Worm (Caenorhabditis elegans) whole organism, early embryonic: ENCODE data around the gene clec-160.

Experiments used
- B0310.2 ChIP-seq: sonication (generic microtip); optimal IDR thresholded peaks from 2 replicates; lab custom pipeline; 2016; ENCODE audit warnings: mild to moderate bottlenecking, missing genetic modification characterization, missing compliant biosample characterization
- F13C5.2 ChIP-seq: sonication (generic microtip); optimal IDR thresholded peaks from 2 replicates; lab custom pipeline; 2017; ENCODE audit warnings: mild to moderate bottlenecking, missing genetic modification characterization, inconsistent platforms, missing compliant biosample characterization
- aly-1 ChIP-seq: sonication (generic microtip); optimal IDR thresholded peaks from 2 replicates; lab custom pipeline; 2016; ENCODE audit warnings: missing genetic modification characterization, missing compliant biosample characterization
- ama-1 ChIP-seq: fragments of 150-350 bp; optimal IDR thresholded peaks from 2 replicates; lab custom pipeline; 2014
- ceh-13 ChIP-seq: fragments of 200-800 bp; sonication (Bioruptor generic); optimal IDR thresholded peaks from 2 replicates; lab custom pipeline; 2018; ENCODE audit warnings: mild to moderate bottlenecking, missing genetic modification characterization, missing compliant biosample characterization
- ceh-36 ChIP-seq: sonication (generic microtip); optimal IDR thresholded peaks from 2 replicates; lab custom pipeline; 2016; ENCODE audit warnings: missing genetic modification characterization, inconsistent platforms, missing compliant biosample characterization
- ets-7 ChIP-seq: sonication (generic microtip); optimal IDR thresholded peaks from 2 replicates; lab custom pipeline; 2016; ENCODE audit warnings: missing genotype, missing genetic modification characterization, missing compliant biosample characterization
- flt-1 ChIP-seq: fragments of 200-800 bp; sonication (Bioruptor generic); IDR thresholded peaks from 2 replicates; pipeline ENCODE4 v1.3.6; 2022; ENCODE audit warnings: missing genetic modification characterization, missing compliant biosample characterization
- hmbx-1 ChIP-seq: sonication (generic microtip); optimal IDR thresholded peaks from 2 replicates; lab custom pipeline; 2016; ENCODE audit warnings: mild to moderate bottlenecking, missing genetic modification characterization, missing compliant biosample characterization
- hmg-4 ChIP-seq: fragments of 200-800 bp; sonication (Bioruptor generic); optimal IDR thresholded peaks from 2 replicates; lab custom pipeline; 2018; ENCODE audit warnings: mild to moderate bottlenecking, missing genetic modification characterization, missing compliant biosample characterization
- hnd-1 ChIP-seq: sonication (generic microtip); optimal IDR thresholded peaks from 2 replicates; lab custom pipeline; 2016; ENCODE audit warnings: missing genetic modification characterization, missing compliant biosample characterization
- pes-1 ChIP-seq: fragments of 200-800 bp; sonication (Bioruptor generic); IDR thresholded peaks from 2 replicates; pipeline ENCODE4 v1.3.6; 2022; ENCODE audit warnings: missing genetic modification reagents, missing genetic modification characterization, missing compliant biosample characterization
- scrt-1 ChIP-seq: fragments of 200-800 bp; sonication (Bioruptor generic); IDR thresholded peaks from 2 replicates; pipeline ENCODE4 v1.3.6; 2022; ENCODE audit warnings: missing genetic modification characterization, missing compliant biosample characterization
- sea-1 ChIP-seq: fragments of 200-800 bp; sonication (Bioruptor generic); conservative IDR thresholded peaks from 2 replicates; pipeline ENCODE4 v1.3.6; 2022; ENCODE audit warnings: missing genetic modification characterization, missing compliant biosample characterization
- tbx-11 ChIP-seq: fragments of 200-800 bp; sonication (Bioruptor generic); IDR thresholded peaks from 2 replicates; pipeline ENCODE4 v1.3.6; 2022; ENCODE audit warnings: missing genetic modification characterization, missing compliant biosample characterization
- tbx-37 ChIP-seq: fragments of 200-800 bp; sonication (Bioruptor generic); conservative IDR thresholded peaks from 2 replicates; pipeline ENCODE4 v1.3.6; 2022; ENCODE audit warnings: missing genetic modification reagents, missing genetic modification characterization, missing compliant biosample characterization
- tra-4 ChIP-seq: sonication (generic microtip); optimal IDR thresholded peaks from 2 replicates; lab custom pipeline; 2017; ENCODE audit warnings: missing genetic modification characterization, missing compliant biosample characterization

clec-160 gene

DNA sequence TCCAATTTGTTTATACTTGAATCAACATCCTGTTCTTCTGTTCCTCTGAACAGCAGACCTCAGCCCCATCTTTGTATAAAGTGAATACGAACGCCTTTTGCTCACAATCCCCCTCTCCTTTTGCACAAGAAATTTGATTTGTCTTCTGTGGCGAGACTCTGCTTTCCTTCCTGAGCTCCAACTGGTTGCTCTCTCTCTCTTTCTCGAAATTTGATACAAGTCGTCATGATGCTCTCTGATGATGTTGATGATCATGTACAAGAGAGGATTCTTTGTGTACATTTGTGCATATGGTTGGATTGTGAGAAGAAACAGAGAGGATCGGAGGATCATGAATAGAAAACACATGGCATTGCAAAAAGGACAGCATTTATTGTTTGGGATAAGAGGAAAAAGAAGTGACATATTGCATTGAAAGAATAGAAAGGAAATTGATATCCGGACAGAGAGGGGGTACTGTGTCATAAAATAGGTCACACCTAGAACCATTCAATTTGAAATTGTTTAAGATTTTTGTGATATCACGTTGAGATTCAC is 25.2 kb upstream of the clec-160 start:
- TF ChIP-seq hnd-1 (no peak), F13C5.2 (no peak), flt-1 (GFP tag; lab: Robert Waterston, UW) (no peak), ets-7 (tag; lab: Kevin White, UChicago) (no peak), ceh-36 (tag; lab: Kevin White, UChicago) (no peak), sea-1 (GFP tag; lab: Robert Waterston, UW) (no peak), tra-4 (no peak), ama-1 (lab: Kevin White, UChicago) (no peak), hmbx-1 (tag; lab: Kevin White, UChicago) (no peak), ceh-13 (GFP tag; lab: Kevin White, UChicago) (no peak), pes-1 (GFP tag; lab: Robert Waterston, UW) (no peak), hmg-4 (GFP tag; lab: Kevin White, UChicago) (no peak), tbx-37 (GFP tag; lab: Robert Waterston, UW) (no peak), tbx-11 (no peak), aly-1 (tag; lab: Kevin White, UChicago) (no peak), scrt-1 (no peak), B0310.2 (tag; lab: Kevin White, UChicago) (no peak)

DNA sequence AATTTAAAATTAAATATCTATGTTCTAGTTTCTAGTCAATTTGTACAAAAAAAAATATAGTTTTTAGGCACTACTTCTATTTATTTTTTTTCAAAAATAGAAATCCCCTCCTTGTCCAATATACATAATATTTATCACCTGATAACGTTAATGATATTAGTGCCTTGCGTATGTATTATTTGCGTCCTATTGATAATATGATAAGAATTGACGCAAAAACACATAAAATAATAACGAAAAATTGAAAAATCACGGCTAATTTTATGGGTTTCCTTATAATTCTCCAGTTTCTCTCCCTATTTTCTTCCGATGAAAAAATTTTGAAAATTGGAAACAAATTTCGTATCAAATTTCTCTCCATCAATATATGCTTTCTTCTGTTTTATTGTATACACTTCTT is 24.0 kb upstream of the clec-160 start:
- TF ChIP-seq ama-1 (lab: Kevin White, UChicago) (no peak), hmbx-1 (tag; lab: Kevin White, UChicago) (no peak), pes-1 (GFP tag; lab: Robert Waterston, UW) (no peak), tra-4 (no peak), aly-1 (tag; lab: Kevin White, UChicago) (no peak), B0310.2 (tag; lab: Kevin White, UChicago) (no peak), hmg-4 (GFP tag; lab: Kevin White, UChicago) (no peak), tbx-11 (no peak), hnd-1 (no peak)

ce11 chrIII:8299078-8299587 is 23.4 kb upstream of the clec-160 start:
- TF ChIP-seq ama-1 (lab: Kevin White, UChicago) (no peak), tra-4 (no peak), pes-1 (GFP tag; lab: Robert Waterston, UW) (no peak), tbx-11 (no peak), tbx-37 (GFP tag; lab: Robert Waterston, UW) (no peak), ceh-36 (tag; lab: Kevin White, UChicago) (no peak), ceh-13 (GFP tag; lab: Kevin White, UChicago) (no peak), hmbx-1 (tag; lab: Kevin White, UChicago) (no peak), aly-1 (tag; lab: Kevin White, UChicago) (no peak), hnd-1 (no peak), sea-1 (GFP tag; lab: Robert Waterston, UW) (no peak), ets-7 (tag; lab: Kevin White, UChicago) (no peak), hmg-4 (GFP tag; lab: Kevin White, UChicago) (no peak), F13C5.2 (no peak)

DNA sequence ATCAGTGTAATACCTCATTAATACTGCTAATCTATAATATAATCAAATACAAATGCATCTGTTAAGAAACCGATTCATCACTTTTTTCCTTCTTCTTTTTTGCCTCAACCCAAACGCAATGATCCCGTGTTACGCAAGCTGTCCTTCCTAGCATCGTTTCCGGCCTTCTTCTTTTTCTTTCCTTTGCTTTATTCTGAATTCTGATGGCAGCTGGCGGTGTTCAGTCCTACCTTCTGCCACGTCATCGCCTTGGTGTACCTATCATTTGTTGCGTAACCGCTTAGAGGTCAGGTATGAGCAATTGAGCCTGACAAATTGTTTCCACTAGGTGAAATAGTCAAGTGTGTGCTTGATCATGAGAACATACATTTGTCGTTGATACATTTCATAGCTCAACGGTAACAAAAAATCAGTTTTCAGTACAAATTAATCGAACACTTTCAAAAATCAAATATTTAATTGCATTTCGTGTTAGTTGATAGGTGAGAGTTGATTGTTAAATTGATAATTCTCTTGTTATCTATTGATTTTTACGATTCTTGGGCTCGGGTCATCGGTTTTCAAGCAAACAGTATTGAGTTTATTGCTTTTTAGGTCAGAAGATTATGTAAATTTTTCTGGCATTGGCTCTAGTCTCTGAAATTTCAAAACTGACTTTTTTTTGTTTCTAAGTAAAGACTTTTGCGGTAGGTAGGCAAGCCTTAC is 22.6 kb upstream of the clec-160 start:
- TF ChIP-seq ama-1 (lab: Kevin White, UChicago) (no peak), F13C5.2 (no peak), B0310.2 (tag; lab: Kevin White, UChicago) (no peak), hmbx-1 (tag; lab: Kevin White, UChicago) (no peak), pes-1 (GFP tag; lab: Robert Waterston, UW) (peak; percentile 38; the same call in 1 of the 2 replicates), sea-1 (GFP tag; lab: Robert Waterston, UW) (no peak), ceh-36 (tag; lab: Kevin White, UChicago) (no peak), ets-7 (tag; lab: Kevin White, UChicago) (peak; percentile 95), hmg-4 (GFP tag; lab: Kevin White, UChicago) (peak; percentile 30), scrt-1 (no peak), tra-4 (no peak), hnd-1 (no peak), ceh-13 (GFP tag; lab: Kevin White, UChicago) (no peak), flt-1 (GFP tag; lab: Robert Waterston, UW) (no peak), tbx-37 (GFP tag; lab: Robert Waterston, UW) (no peak), aly-1 (tag; lab: Kevin White, UChicago) (no peak), tbx-11 (no peak)

- TF ChIP-seq aly-1 (tag; lab: Kevin White, UChicago) (no peak), ceh-13 (GFP tag; lab: Kevin White, UChicago) (no peak), F13C5.2 (no peak), sea-1 (GFP tag; lab: Robert Waterston, UW) (no peak), B0310.2 (tag; lab: Kevin White, UChicago) (no peak), tra-4 (no peak), hmbx-1 (tag; lab: Kevin White, UChicago) (no peak)
These were observed 17.5 kb upstream of the clec-160 start for ce11 chrIII:8293260-8293659.

- no peak for TF ChIP-seq ama-1 (lab: Kevin White, UChicago)
- TF ChIP-seq hmbx-1 (tag; lab: Kevin White, UChicago) = no peak
- TF ChIP-seq hmg-4 (GFP tag; lab: Kevin White, UChicago) = no peak
- TF ChIP-seq pes-1 (GFP tag; lab: Robert Waterston, UW) = no peak
- no peak for TF ChIP-seq sea-1 (GFP tag; lab: Robert Waterston, UW)
- TF ChIP-seq tra-4 = no peak
- no peak for TF ChIP-seq tbx-37 (GFP tag; lab: Robert Waterston, UW)
- no peak for TF ChIP-seq ceh-13 (GFP tag; lab: Kevin White, UChicago)
- TF ChIP-seq ceh-36 (tag; lab: Kevin White, UChicago) = no peak
- TF ChIP-seq B0310.2 (tag; lab: Kevin White, UChicago) = no peak
- TF ChIP-seq tbx-11 = no peak
- TF ChIP-seq flt-1 (GFP tag; lab: Robert Waterston, UW) = no peak
- no peak for TF ChIP-seq F13C5.2
- TF ChIP-seq aly-1 (tag; lab: Kevin White, UChicago) = no peak
- TF ChIP-seq ets-7 (tag; lab: Kevin White, UChicago) = no peak
These were observed 15.7 kb upstream of the clec-160 start for ce11 chrIII:8291268-8292032.
